Worm (Caenorhabditis elegans): ENCODE results near the gene K02F6.4.
A peak's percentile ranks its signal among the peaks of the same experiment; 100 is the strongest.

Gene K02F6.4

DNA sequence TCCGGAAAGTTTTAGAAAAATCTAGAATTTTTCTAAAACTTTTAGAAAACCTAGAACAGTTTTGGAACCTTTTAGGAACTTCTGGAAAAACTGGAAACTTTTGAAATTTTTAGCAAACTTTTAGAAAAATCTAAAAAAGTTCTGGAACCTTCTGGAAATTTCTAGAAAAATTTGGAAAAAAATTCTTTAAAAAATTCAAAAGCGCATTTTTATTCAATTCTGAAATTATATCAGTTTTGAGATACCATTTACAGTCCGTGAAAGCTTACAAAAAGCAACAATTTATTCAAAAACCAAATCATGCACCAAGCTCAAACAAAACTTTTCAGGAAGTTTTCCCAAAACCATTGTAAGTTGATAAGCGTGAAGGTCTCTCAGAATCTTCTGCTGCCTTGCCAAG lies at the start of gene K02F6.4:
TSS of gene K02F6.4 (plus strand) at position 301 of the 400 bp plus-strand sequence.
- no peak for TF ChIP-seq nhr-25 (tag; optimal IDR thresholded peaks at IDR 0.05)
- TF ChIP-seq ceh-16 (tag; optimal IDR thresholded peaks at IDR 0.05), result no peak
- TF ChIP-seq nhr-77 (tag; optimal IDR thresholded peaks at IDR 0.05), result no peak
- TF ChIP-seq aly-2 (tag; optimal IDR thresholded peaks at IDR 0.05), result no peak
- no peak for TF ChIP-seq zag-1 (tag; optimal IDR thresholded peaks at IDR 0.05)
- TF ChIP-seq ceh-28 (tag; optimal IDR thresholded peaks at IDR 0.05), result no peak
- no peak for TF ChIP-seq unc-62 (GFP tag; optimal IDR thresholded peaks at IDR 0.05)
- no peak for TF ChIP-seq R02D3.7 (tag; optimal IDR thresholded peaks at IDR 0.05)
- no peak for TF ChIP-seq pha-4 (tag; optimal IDR thresholded peaks at IDR 0.05)

- TF ChIP-seq unc-62 (GFP tag; optimal IDR thresholded peaks at IDR 0.05) (no peak), nfya-1 (tag; optimal IDR thresholded peaks at IDR 0.05; ENCODE audit: insufficient read depth) (no peak), egl-27 (tag; optimal IDR thresholded peaks at IDR 0.05) (no peak), ZK546.5 (tag; optimal IDR thresholded peaks at IDR 0.05) (no peak), eor-1 (tag; optimal IDR thresholded peaks at IDR 0.05) (no peak), fkh-10 (GFP tag; optimal IDR thresholded peaks at IDR 0.05) (no peak), elt-2 (tag; optimal IDR thresholded peaks at IDR 0.05) (peak; percentile 84), ama-1 (optimal IDR thresholded peaks at IDR 0.05) (no peak), nhr-23 (tag; optimal IDR thresholded peaks at IDR 0.05) (no peak), hmg-11 (tag; optimal IDR thresholded peaks at IDR 0.05) (no peak), egl-5 (tag; optimal IDR thresholded peaks at IDR 0.05) (no peak), ceh-9 (tag; optimal IDR thresholded peaks at IDR 0.05) (no peak), aly-2 (tag; optimal IDR thresholded peaks at IDR 0.05) (no peak), ceh-28 (tag; optimal IDR thresholded peaks at IDR 0.05) (peak; percentile 19), jun-1 (tag; optimal IDR thresholded peaks at IDR 0.05) (no peak)
These were observed 34.4 kb upstream of the K02F6.4 start for ce11 chrII:2503703-2504430.

DNA sequence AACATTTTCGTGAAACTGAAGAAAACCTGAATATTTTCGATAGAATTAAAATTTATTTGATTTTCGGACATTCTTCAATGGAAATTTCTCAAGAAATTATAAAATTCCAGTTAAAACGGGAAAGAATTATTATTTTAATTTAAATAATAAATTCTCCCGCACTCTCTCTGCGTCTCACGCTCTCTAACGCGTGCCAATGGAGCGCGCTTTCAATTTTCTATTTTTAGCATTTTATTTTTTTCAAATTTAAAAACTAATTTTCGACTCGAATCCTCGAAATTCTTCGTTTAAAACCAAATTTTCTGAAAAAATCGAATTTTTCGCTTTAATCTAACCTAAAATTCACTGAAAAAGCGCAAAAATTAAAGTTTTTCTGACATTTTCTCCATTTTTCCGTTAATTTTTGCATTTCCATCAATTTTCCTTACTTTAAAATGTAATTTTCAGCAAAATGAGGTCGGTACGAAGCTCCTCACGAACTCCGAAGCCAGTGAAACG lies 33.8 kb upstream of the K02F6.4 start, which contains the start of gene gbas-1:
TSS of gene gbas-1 (plus strand) at position 448 of the 498 bp plus-strand sequence.
- TF ChIP-seq skn-1 (tag; optimal IDR thresholded peaks at IDR 0.05), result no peak
- TF ChIP-seq lsy-12 (tag; optimal IDR thresholded peaks at IDR 0.05), result no peak
- TF ChIP-seq nhr-23 (tag; optimal IDR thresholded peaks at IDR 0.05), result peak; percentile 38
- TF ChIP-seq nhr-237 (tag; optimal IDR thresholded peaks at IDR 0.05), result no peak
- TF ChIP-seq nhr-67 (tag; optimal IDR thresholded peaks at IDR 0.05), result no peak
- TF ChIP-seq ama-1 (optimal IDR thresholded peaks at IDR 0.05), result no peak
- no peak for TF ChIP-seq ceh-9 (tag; optimal IDR thresholded peaks at IDR 0.05)
- no peak for TF ChIP-seq ztf-4 (tag; optimal IDR thresholded peaks at IDR 0.05)
- TF ChIP-seq lin-15B (tag; optimal IDR thresholded peaks at IDR 0.05), result peak; percentile 63
- no peak for TF ChIP-seq fkh-10 (GFP tag; optimal IDR thresholded peaks at IDR 0.05)
- TF ChIP-seq tbx-2 (tag; optimal IDR thresholded peaks at IDR 0.05), result no peak
- TF ChIP-seq elt-2 (tag; optimal IDR thresholded peaks at IDR 0.05), result peak; percentile 14
- TF ChIP-seq pha-4 (tag; optimal IDR thresholded peaks at IDR 0.05), result peak; percentile 56
- peak; percentile 24 for TF ChIP-seq hmg-11 (tag; optimal IDR thresholded peaks at IDR 0.05)
- peak; percentile 43 for TF ChIP-seq nfya-1 (tag; optimal IDR thresholded peaks at IDR 0.05; ENCODE audit: insufficient read depth)

DNA sequence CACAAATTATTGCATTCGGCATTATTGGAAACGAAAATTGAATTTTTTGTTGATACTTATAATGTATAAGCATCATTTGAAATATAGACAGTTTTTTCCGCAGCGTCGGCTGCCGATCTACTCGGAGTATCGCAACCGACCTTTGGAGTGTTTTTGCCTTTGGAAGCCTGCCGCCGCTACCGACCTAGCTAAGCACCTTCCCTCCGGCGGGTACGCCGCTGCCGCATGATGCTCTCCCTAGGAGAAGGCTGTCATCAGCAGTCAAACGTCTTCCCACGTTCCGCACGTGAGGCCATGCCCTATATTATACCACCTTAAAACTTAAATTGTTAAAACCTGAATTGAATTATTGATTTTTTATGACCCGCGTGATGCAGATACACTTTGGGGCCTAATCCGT lies 19.8 kb upstream of the K02F6.4 start:
- TF ChIP-seq nhr-11 (tag; optimal IDR thresholded peaks at IDR 0.05), result no peak
- TF ChIP-seq lin-15B (tag; optimal IDR thresholded peaks at IDR 0.05), result no peak
- TF ChIP-seq elt-1 (tag; optimal IDR thresholded peaks at IDR 0.05), result no peak
- TF ChIP-seq nhr-237 (tag; optimal IDR thresholded peaks at IDR 0.05), result no peak
- no peak for TF ChIP-seq ama-1 (optimal IDR thresholded peaks at IDR 0.05)
- TF ChIP-seq jun-1 (tag; optimal IDR thresholded peaks at IDR 0.05), result no peak
- TF ChIP-seq fkh-10 (GFP tag; optimal IDR thresholded peaks at IDR 0.05), result no peak
- no peak for TF ChIP-seq unc-62 (GFP tag; optimal IDR thresholded peaks at IDR 0.05)
- TF ChIP-seq zag-1 (tag; optimal IDR thresholded peaks at IDR 0.05), result no peak
- no peak for TF ChIP-seq ztf-4 (tag; optimal IDR thresholded peaks at IDR 0.05)
- no peak for TF ChIP-seq fos-1 (tag; optimal IDR thresholded peaks at IDR 0.05)

ce11 chrII:2521960-2522359 lies 16.3 kb upstream of the K02F6.4 start, which contains the start of gene bath-13:
Gene bath-13 (minus strand): TSS chrII:2522060.
- no peak for TF ChIP-seq R02D3.7 (tag; optimal IDR thresholded peaks at IDR 0.05)
- no peak for TF ChIP-seq nhr-76 (tag; optimal IDR thresholded peaks at IDR 0.05)
- TF ChIP-seq lsy-12 (tag; optimal IDR thresholded peaks at IDR 0.05), result no peak
- no peak for TF ChIP-seq nfya-1 (tag; optimal IDR thresholded peaks at IDR 0.05; ENCODE audit: insufficient read depth)
- no peak for TF ChIP-seq eor-1 (tag; optimal IDR thresholded peaks at IDR 0.05)
- no peak for TF ChIP-seq nhr-11 (tag; optimal IDR thresholded peaks at IDR 0.05)
- TF ChIP-seq jun-1 (tag; optimal IDR thresholded peaks at IDR 0.05), result no peak
- TF ChIP-seq ceh-9 (tag; optimal IDR thresholded peaks at IDR 0.05), result no peak
- no peak for TF ChIP-seq nhr-67 (tag; optimal IDR thresholded peaks at IDR 0.05)
- TF ChIP-seq ceh-16 (tag; optimal IDR thresholded peaks at IDR 0.05), result no peak
- no peak for TF ChIP-seq unc-39 (tag; optimal IDR thresholded peaks at IDR 0.05)
- TF ChIP-seq aly-2 (tag; optimal IDR thresholded peaks at IDR 0.05), result no peak
- TF ChIP-seq unc-62 (GFP tag; optimal IDR thresholded peaks at IDR 0.05), result no peak
- TF ChIP-seq lin-15B (tag; optimal IDR thresholded peaks at IDR 0.05), result no peak
